Worm (Caenorhabditis elegans) whole organism, late embryonic: ENCODE data around the gene F45E1.5.

Experiments used
- C08G9.2 ChIP-seq: sonication (generic microtip); optimal IDR thresholded peaks from 2 replicates; lab custom pipeline; 2016; ENCODE audit warnings: mild to moderate bottlenecking, missing genetic modification characterization, moderate library complexity, missing compliant biosample characterization
- C38D4.7 ChIP-seq: fragments of 200-800 bp; sonication (Bioruptor generic); optimal IDR thresholded peaks from 2 replicates; lab custom pipeline; 2018; ENCODE audit warnings: mild to moderate bottlenecking, missing genetic modification characterization, moderate library complexity, missing compliant biosample characterization
- F13H6.1 ChIP-seq: sonication (generic microtip); optimal IDR thresholded peaks from 2 replicates; lab custom pipeline; 2016; ENCODE audit warnings: missing genetic modification characterization, missing compliant biosample characterization
- K02D7.2 ChIP-seq: sonication (generic microtip); optimal IDR thresholded peaks from 2 replicates; lab custom pipeline; 2017; ENCODE audit warnings: mild to moderate bottlenecking, missing genetic modification characterization, missing compliant biosample characterization
- K09A11.1 ChIP-seq: sonication (generic microtip); optimal IDR thresholded peaks from 2 replicates; lab custom pipeline; 2017; ENCODE audit warnings: antibody characterized with exemption, mild to moderate bottlenecking, missing genetic modification characterization, missing compliant biosample characterization; ENCODE audit not compliant: insufficient read depth
- T23F11.4 ChIP-seq: fragments of 200-800 bp; sonication (Bioruptor generic); optimal IDR thresholded peaks from 2 replicates; lab custom pipeline; 2018; ENCODE audit warnings: mild to moderate bottlenecking, missing genetic modification characterization, missing compliant biosample characterization
- Y22D7AL.16 ChIP-seq: sonication (generic microtip); optimal IDR thresholded peaks from 2 replicates; lab custom pipeline; 2016; ENCODE audit warnings: missing genetic modification characterization, missing compliant biosample characterization
- ceh-14 ChIP-seq: sonication (generic microtip); optimal IDR thresholded peaks from 2 replicates; lab custom pipeline; 2016; ENCODE audit warnings: missing genotype, missing genetic modification characterization, missing compliant biosample characterization
- ceh-18 ChIP-seq: sonication (generic microtip); optimal IDR thresholded peaks from 2 replicates; lab custom pipeline; 2016; ENCODE audit warnings: missing genetic modification characterization, missing compliant biosample characterization
- ceh-19 ChIP-seq: fragments of 200-800 bp; sonication (Bioruptor generic); optimal IDR thresholded peaks from 2 replicates; lab custom pipeline; 2018; ENCODE audit warnings: mild to moderate bottlenecking, missing genetic modification characterization, missing compliant biosample characterization
- ceh-2 ChIP-seq: sonication (generic microtip); optimal IDR thresholded peaks from 2 replicates; lab custom pipeline; 2016; ENCODE audit warnings: missing genotype, missing genetic modification characterization, missing compliant biosample characterization
- ceh-22 ChIP-seq: sonication (generic microtip); optimal IDR thresholded peaks from 2 replicates; lab custom pipeline; 2017; ENCODE audit warnings: missing biosample characterization, missing genetic modification characterization
- ceh-30 ChIP-seq: fragments of 150-350 bp; optimal IDR thresholded peaks from 2 replicates; lab custom pipeline; 2014; ENCODE audit warnings: missing biosample characterization, missing genetic modification characterization
- ceh-31 ChIP-seq: sonication (generic microtip); optimal IDR thresholded peaks from 2 replicates; lab custom pipeline; 2016; ENCODE audit warnings: missing genetic modification characterization, missing compliant biosample characterization
- ceh-45 ChIP-seq: fragments of 200-800 bp; sonication (Bioruptor generic); IDR thresholded peaks from 2 replicates; pipeline ENCODE4 v1.3.6; 2022; ENCODE audit warnings: missing genetic modification reagents, missing genetic modification characterization, missing compliant biosample characterization
- ceh-48 ChIP-seq: sonication (generic microtip); optimal IDR thresholded peaks from 2 replicates; lab custom pipeline; 2016; ENCODE audit warnings: missing genetic modification characterization, inconsistent platforms, missing compliant biosample characterization
- che-1 ChIP-seq: sonication (generic microtip); optimal IDR thresholded peaks from 2 replicates; lab custom pipeline; 2016; ENCODE audit warnings: mild to moderate bottlenecking, missing genetic modification characterization, missing compliant biosample characterization
- dmd-4 ChIP-seq: sonication (generic microtip); optimal IDR thresholded peaks from 2 replicates; lab custom pipeline; 2016; ENCODE audit warnings: borderline replicate concordance, missing genetic modification characterization, missing compliant biosample characterization
- elt-2 ChIP-seq: sonication (generic microtip); optimal IDR thresholded peaks from 2 replicates; lab custom pipeline; 2016; ENCODE audit warnings: missing genetic modification reagents, missing genetic modification characterization, missing compliant biosample characterization
- elt-4 ChIP-seq: sonication (generic microtip); optimal IDR thresholded peaks from 2 replicates; lab custom pipeline; 2016; ENCODE audit warnings: missing genetic modification characterization, missing compliant biosample characterization
- ets-4 ChIP-seq: sonication (generic microtip); optimal IDR thresholded peaks from 2 replicates; lab custom pipeline; 2016; ENCODE audit warnings: missing genetic modification characterization, missing compliant biosample characterization
- eyg-1 ChIP-seq: sonication (generic microtip); optimal IDR thresholded peaks from 2 replicates; lab custom pipeline; 2016; ENCODE audit warnings: missing genotype, missing genetic modification characterization, missing compliant biosample characterization
- fax-1 ChIP-seq: sonication (generic microtip); optimal IDR thresholded peaks from 2 replicates; lab custom pipeline; 2016; ENCODE audit warnings: missing genotype, missing genetic modification characterization, missing compliant biosample characterization
- fkh-6 ChIP-seq: sonication (generic microtip); optimal IDR thresholded peaks from 2 replicates; lab custom pipeline; 2016; ENCODE audit warnings: missing genetic modification characterization, missing compliant biosample characterization
- gmeb-2 ChIP-seq: sonication (generic microtip); optimal IDR thresholded peaks from 2 replicates; lab custom pipeline; 2016; ENCODE audit warnings: missing genetic modification characterization, inconsistent platforms, missing compliant biosample characterization
- hlh-30 ChIP-seq: sonication (generic microtip); optimal IDR thresholded peaks from 2 replicates; lab custom pipeline; 2017; ENCODE audit warnings: antibody characterized with exemption, missing genetic modification characterization, missing compliant biosample characterization; ENCODE audit not compliant: insufficient read depth
- hlh-6 ChIP-seq: sonication (generic microtip); optimal IDR thresholded peaks from 2 replicates; lab custom pipeline; 2016; ENCODE audit warnings: missing genotype, missing genetic modification characterization, missing compliant biosample characterization
- lim-6 ChIP-seq: sonication (generic microtip); optimal IDR thresholded peaks from 2 replicates; lab custom pipeline; 2016; ENCODE audit warnings: missing genetic modification characterization, missing compliant biosample characterization
- madf-2 ChIP-seq: sonication (generic microtip); optimal IDR thresholded peaks from 2 replicates; lab custom pipeline; 2017; ENCODE audit warnings: missing genetic modification characterization, missing compliant biosample characterization
- nfya-1 ChIP-seq: sonication (generic microtip); optimal IDR thresholded peaks from 2 replicates; lab custom pipeline; 2017; ENCODE audit warnings: missing genetic modification characterization, mild to moderate bottlenecking, missing compliant biosample characterization, antibody characterized with exemption, moderate library complexity
- nhr-11 ChIP-seq: fragments of 150-350 bp; optimal IDR thresholded peaks from 2 replicates; lab custom pipeline; 2014; ENCODE audit warnings: missing biosample characterization, missing genetic modification characterization
- odd-2 ChIP-seq: sonication (generic microtip); optimal IDR thresholded peaks from 2 replicates; lab custom pipeline; 2017; ENCODE audit warnings: antibody characterized with exemption, mild to moderate bottlenecking, missing genetic modification characterization, missing compliant biosample characterization
- pat-9 ChIP-seq: fragments of 200-800 bp; sonication (Bioruptor generic); optimal IDR thresholded peaks from 2 replicates; lab custom pipeline; 2018; ENCODE audit warnings: mild to moderate bottlenecking, missing genetic modification characterization, moderate library complexity, missing compliant biosample characterization
- pax-1 ChIP-seq: fragments of 150-350 bp; optimal IDR thresholded peaks from 2 replicates; lab custom pipeline; 2014; ENCODE audit warnings: missing biosample characterization, missing genetic modification characterization
- pqm-1 ChIP-seq: sonication (generic microtip); optimal IDR thresholded peaks from 2 replicates; lab custom pipeline; 2016; ENCODE audit warnings: missing genetic modification characterization, missing compliant biosample characterization
- pros-1 ChIP-seq: fragments of 150-350 bp; optimal IDR thresholded peaks from 2 replicates; lab custom pipeline; 2014; ENCODE audit warnings: missing biosample characterization, missing genetic modification reagents, missing genetic modification characterization
- ref-2 ChIP-seq: sonication (generic microtip); optimal IDR thresholded peaks from 2 replicates; lab custom pipeline; 2016; ENCODE audit warnings: missing genetic modification characterization, missing compliant biosample characterization
- rnt-1 ChIP-seq: sonication (generic microtip); optimal IDR thresholded peaks from 2 replicates; lab custom pipeline; 2016; ENCODE audit warnings: missing genetic modification characterization, missing compliant biosample characterization
- sdc-2 ChIP-seq: sonication (generic microtip); optimal IDR thresholded peaks from 2 replicates; lab custom pipeline; 2016; ENCODE audit warnings: missing genotype, missing genetic modification characterization, missing compliant biosample characterization
- sox-4 ChIP-seq: sonication (generic microtip); optimal IDR thresholded peaks from 2 replicates; lab custom pipeline; 2017; ENCODE audit warnings: mild to moderate bottlenecking, missing genetic modification characterization, inconsistent platforms, missing compliant biosample characterization
- syd-9 ChIP-seq: sonication (generic microtip); optimal IDR thresholded peaks from 2 replicates; lab custom pipeline; 2016; ENCODE audit warnings: mild to moderate bottlenecking, missing genetic modification characterization, moderate library complexity, missing compliant biosample characterization
- tbx-2 ChIP-seq: sonication (generic microtip); optimal IDR thresholded peaks from 2 replicates; lab custom pipeline; 2016; ENCODE audit warnings: missing genetic modification characterization, missing compliant biosample characterization
- unc-42 ChIP-seq: sonication (generic microtip); optimal IDR thresholded peaks from 2 replicates; lab custom pipeline; 2016; ENCODE audit warnings: missing genotype, missing genetic modification characterization, missing compliant biosample characterization
- unc-55 ChIP-seq: sonication (generic microtip); optimal IDR thresholded peaks from 2 replicates; lab custom pipeline; 2017; ENCODE audit warnings: missing biosample characterization, missing genetic modification reagents, missing genetic modification characterization
- unc-86 ChIP-seq: sonication (generic microtip); optimal IDR thresholded peaks from 2 replicates; lab custom pipeline; 2016; ENCODE audit warnings: missing genetic modification characterization, missing compliant biosample characterization
- zip-5 ChIP-seq: sonication (generic microtip); optimal IDR thresholded peaks from 2 replicates; lab custom pipeline; 2016; ENCODE audit warnings: missing genetic modification characterization, missing compliant biosample characterization
- ztf-16 ChIP-seq: sonication (generic microtip); optimal IDR thresholded peaks from 2 replicates; lab custom pipeline; 2017; ENCODE audit warnings: missing genetic modification characterization, missing compliant biosample characterization

Gene F45E1.5

ce11 chrX:7944999-7945398, 31.5 kb upstream of the F45E1.5 start, which contains the start of gene tnt-3:
Gene tnt-3, minus strand, starts transcription at chrX:7945099.
- TF ChIP-seq odd-2 (tag; lab: Kevin White, UChicago) = no peak
- no peak for TF ChIP-seq madf-2 (tag; lab: Kevin White, UChicago)
- TF ChIP-seq gmeb-2 (tag; lab: Kevin White, UChicago) = no peak
- no peak for TF ChIP-seq pros-1 (tag; lab: Kevin White, UChicago)
- no peak for TF ChIP-seq nhr-11 (tag; lab: Kevin White, UChicago)
- TF ChIP-seq pax-1 (tag; lab: Kevin White, UChicago) = no peak
- TF ChIP-seq dmd-4 (tag; lab: Kevin White, UChicago) = no peak
- no peak for TF ChIP-seq ceh-45 (GFP tag; lab: Robert Waterston, UW)
- TF ChIP-seq ceh-48 (tag; lab: Kevin White, UChicago) = no peak
- TF ChIP-seq ceh-22 (tag; lab: Kevin White, UChicago) = no peak
- no peak for TF ChIP-seq elt-2 (tag; lab: Kevin White, UChicago)
- no peak for TF ChIP-seq pqm-1
- no peak for TF ChIP-seq ceh-19 (GFP tag; lab: Kevin White, UChicago)
- TF ChIP-seq hlh-6 (tag; lab: Kevin White, UChicago) = no peak
- no peak for TF ChIP-seq sox-4

- TF ChIP-seq unc-55 (GFP tag; lab: Kevin White, UChicago) = peak; percentile 35
- no peak for TF ChIP-seq C38D4.7 (GFP tag; lab: Kevin White, UChicago)
Observed at ce11 chrX:7945438-7945837, 31.1 kb upstream of the F45E1.5 start.

- TF ChIP-seq F13H6.1 (tag; lab: Kevin White, UChicago) (peak; percentile 10), ceh-2 (peak; percentile 59), nfya-1 (tag; lab: Kevin White, UChicago) (peak; percentile 91), unc-86 (tag; lab: Kevin White, UChicago) (peak; percentile 67), zip-5 (tag; lab: Kevin White, UChicago) (no peak), pros-1 (tag; lab: Kevin White, UChicago) (peak; percentile 69), ceh-48 (tag; lab: Kevin White, UChicago) (peak; percentile 62), pax-1 (tag; lab: Kevin White, UChicago) (no peak), elt-4 (tag; lab: Kevin White, UChicago) (no peak), unc-42 (tag; lab: Kevin White, UChicago) (peak; percentile 79), nhr-11 (tag; lab: Kevin White, UChicago) (no peak), ets-4 (tag; lab: Kevin White, UChicago) (no peak), ztf-16 (tag; lab: Kevin White, UChicago) (no peak), rnt-1 (tag; lab: Kevin White, UChicago) (peak; percentile 56), syd-9 (tag; lab: Kevin White, UChicago) (peak; percentile 31), fkh-6 (tag; lab: Kevin White, UChicago) (peak; percentile 44), ceh-30 (tag; lab: Kevin White, UChicago) (peak; percentile 23), unc-55 (GFP tag; lab: Kevin White, UChicago) (peak; percentile 95), pat-9 (peak; percentile 8), ceh-14 (tag; lab: Kevin White, UChicago) (peak; percentile 82), K02D7.2 (no peak), hlh-6 (tag; lab: Kevin White, UChicago) (peak; percentile 68), fax-1 (tag; lab: Kevin White, UChicago) (peak; percentile 41), sox-4 (no peak), hlh-30 (tag; lab: Kevin White, UChicago) (peak; percentile 100), lim-6 (peak; percentile 40), ceh-31 (tag; lab: Kevin White, UChicago) (peak; percentile 94), eyg-1 (tag; lab: Kevin White, UChicago) (peak; percentile 21), che-1 (tag; lab: Kevin White, UChicago) (no peak), K09A11.1 (tag; lab: Kevin White, UChicago) (no peak), elt-2 (tag; lab: Kevin White, UChicago) (no peak), madf-2 (tag; lab: Kevin White, UChicago) (peak; percentile 68), pqm-1 (no peak), T23F11.4 (GFP tag; lab: Kevin White, UChicago) (peak; percentile 55), C38D4.7 (GFP tag; lab: Kevin White, UChicago) (no peak), tbx-2 (tag; lab: Kevin White, UChicago) (peak; percentile 86), Y22D7AL.16 (no peak), ref-2 (tag; lab: Kevin White, UChicago) (peak; percentile 84), ceh-18 (tag; lab: Kevin White, UChicago) (peak; percentile 77), sdc-2 (tag; lab: Kevin White, UChicago) (peak; percentile 85), ceh-22 (tag; lab: Kevin White, UChicago) (no peak), C08G9.2 (tag; lab: Kevin White, UChicago) (peak; percentile 63), ceh-45 (GFP tag; lab: Robert Waterston, UW) (0 out of 2 replicates have a peak, but pooled peaks have one; percentile 44)
Observed at ce11 chrX:7951578-7951977, 24.9 kb upstream of the F45E1.5 start.
